Worm (Caenorhabditis elegans) whole organism, late embryonic: ENCODE data around the gene fbxa-76.

Source experiments
- ama-1 ChIP-seq: fragments of 150-350 bp; optimal IDR thresholded peaks from 2 replicates; lab custom pipeline; 2014
- elt-4 ChIP-seq: sonication (generic microtip); optimal IDR thresholded peaks from 2 replicates; lab custom pipeline; 2016; ENCODE audit warnings: missing genetic modification characterization, missing compliant biosample characterization
- fax-1 ChIP-seq: sonication (generic microtip); optimal IDR thresholded peaks from 2 replicates; lab custom pipeline; 2016; ENCODE audit warnings: missing genotype, missing genetic modification characterization, missing compliant biosample characterization
- rnt-1 ChIP-seq: sonication (generic microtip); optimal IDR thresholded peaks from 2 replicates; lab custom pipeline; 2016; ENCODE audit warnings: missing genetic modification characterization, missing compliant biosample characterization
- unc-86 ChIP-seq: sonication (generic microtip); optimal IDR thresholded peaks from 2 replicates; lab custom pipeline; 2016; ENCODE audit warnings: missing genetic modification characterization, missing compliant biosample characterization

DNA sequence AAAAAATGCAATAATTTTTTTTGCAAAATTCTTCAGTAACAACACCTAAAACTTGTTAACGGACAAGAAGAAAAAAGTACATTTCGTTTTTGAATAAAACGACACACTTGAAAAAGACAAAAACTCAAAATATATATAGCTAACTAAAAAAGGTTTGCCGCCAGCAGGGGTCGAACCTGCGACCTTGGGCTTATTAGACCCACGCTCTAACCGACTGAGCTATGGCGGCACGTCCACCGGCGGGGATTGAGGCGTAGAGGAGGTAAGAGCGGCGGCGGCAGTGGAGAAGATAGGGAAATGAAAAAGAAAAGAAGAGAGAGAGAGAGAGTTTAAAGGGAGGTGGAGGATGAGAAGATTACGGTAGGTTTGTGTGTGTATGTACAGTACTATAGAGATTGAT lies 30.7 kb downstream of the fbxa-76 start:
- TF ChIP-seq ama-1 (no peak), unc-86 (tag; lab: Kevin White, UChicago) (peak; percentile 16), fax-1 (tag; lab: Kevin White, UChicago) (no peak), elt-4 (tag; lab: Kevin White, UChicago) (no peak), rnt-1 (no peak)
